Worm (Caenorhabditis elegans) whole organism, L4/young adult: ENCODE results near the gene F22B5.10.

Experiments used
- W03F9.2 ChIP-seq: fragments of 150-350 bp; optimal IDR thresholded peaks from 2 replicates; lab custom pipeline; 2014; ENCODE audit warnings: missing biosample characterization, missing genetic modification characterization
- dao-5 ChIP-seq: sonication (generic microtip); optimal IDR thresholded peaks from 2 replicates; lab custom pipeline; 2016; ENCODE audit warnings: missing genotype, missing genetic modification characterization, moderate library complexity, missing compliant biosample characterization
- him-1 ChIP-seq: sonication (generic microtip); optimal IDR thresholded peaks from 2 replicates; lab custom pipeline; 2016; ENCODE audit warnings: missing genotype, missing genetic modification reagents, missing genetic modification characterization, missing compliant biosample characterization

The F22B5.10 gene

DNA sequence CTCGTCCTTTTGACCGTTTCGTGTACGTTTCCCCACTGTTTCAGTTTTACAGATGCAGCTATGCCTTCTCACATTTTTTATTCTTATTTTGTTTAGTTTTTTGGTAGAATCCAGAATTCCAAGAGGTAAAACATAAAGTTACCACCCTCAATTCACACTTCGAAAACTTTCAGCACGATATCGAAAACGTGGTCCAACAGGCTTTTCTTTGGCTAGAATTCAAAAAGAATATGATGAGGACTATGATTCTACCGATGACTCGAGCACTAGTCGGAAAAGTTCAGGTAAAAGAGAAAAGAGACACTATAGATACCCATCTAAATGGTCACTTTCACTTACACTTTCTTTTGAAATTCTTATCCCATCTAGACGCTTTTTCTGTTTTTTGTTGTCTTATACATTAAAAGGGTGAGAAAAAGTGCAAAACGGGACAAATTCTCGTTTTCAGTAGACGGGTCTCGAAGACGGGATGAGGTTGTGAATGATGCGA, 27.3 kb downstream of the F22B5.10 start, which contains the start of gene M05D6.9:
Gene M05D6.9, plus strand, starts transcription at position 51 of the 490 bp plus-strand sequence.
- TF ChIP-seq W03F9.2 (tag; lab: Kevin White, UChicago) (no peak), dao-5 (no peak), him-1 (tag; lab: Kevin White, UChicago) (no peak)

DNA sequence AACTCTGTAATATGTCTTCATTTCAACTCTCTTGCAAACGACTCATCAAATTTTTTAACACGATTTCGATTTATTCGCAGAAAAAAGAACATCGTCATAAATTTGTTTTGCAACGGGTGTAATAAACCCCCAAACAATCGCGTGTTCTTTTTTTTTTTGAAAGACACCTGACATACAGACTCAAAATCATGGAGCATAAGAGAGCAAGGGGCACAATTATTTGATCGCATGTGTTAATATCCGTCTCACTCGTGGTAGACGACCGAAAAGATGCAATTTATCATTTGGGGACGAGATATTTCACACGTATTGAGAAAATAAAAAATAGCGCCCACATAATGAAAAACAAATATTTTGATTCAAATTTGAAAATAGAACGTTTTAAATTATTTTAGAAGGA, 29.2 kb downstream of the F22B5.10 start:
- TF ChIP-seq W03F9.2 (tag; lab: Kevin White, UChicago) (no peak), dao-5 (no peak), him-1 (tag; lab: Kevin White, UChicago) (no peak)

DNA sequence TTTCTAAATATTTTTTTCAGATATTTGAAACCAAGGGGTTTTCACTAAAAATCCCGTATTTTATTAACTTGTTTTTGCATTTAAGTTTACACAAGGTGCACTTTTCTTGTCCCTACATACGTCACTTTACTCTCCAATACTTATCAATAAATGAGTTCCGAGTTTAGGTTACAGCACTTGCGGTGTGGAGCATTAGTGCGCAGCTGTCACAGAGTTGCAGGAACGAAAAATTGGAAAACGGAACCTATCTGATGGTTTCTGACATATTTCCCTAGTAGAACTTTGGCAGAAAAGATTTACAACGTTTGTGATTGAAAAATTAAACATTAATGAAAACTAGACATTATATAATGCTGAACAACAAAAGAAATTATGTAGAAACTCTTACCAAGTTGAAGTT, 31.2 kb downstream of the F22B5.10 start:
- no peak for TF ChIP-seq W03F9.2 (tag; lab: Kevin White, UChicago)

DNA sequence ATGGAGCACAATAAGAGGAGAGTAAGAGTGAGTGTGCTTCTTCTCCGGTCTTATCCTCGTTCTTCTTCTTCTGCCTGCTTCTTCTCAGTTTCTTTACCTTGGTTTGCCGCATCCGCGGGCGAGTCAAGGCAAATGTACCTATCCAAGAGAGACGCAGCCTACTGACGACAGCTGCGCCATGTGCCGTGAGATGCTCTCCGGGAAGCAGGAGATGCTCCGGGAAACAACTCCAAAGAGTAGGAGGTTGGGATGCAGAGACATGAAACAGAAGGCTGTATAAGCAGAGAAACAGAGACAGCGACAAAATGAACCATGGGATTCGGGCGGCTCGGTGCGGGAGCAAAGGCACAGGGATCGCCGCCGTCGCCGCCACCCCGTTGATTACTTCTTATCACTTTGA, 32.0 kb downstream of the F22B5.10 start:
- TF ChIP-seq him-1 (tag; lab: Kevin White, UChicago) (no peak), dao-5 (no peak), W03F9.2 (tag; lab: Kevin White, UChicago) (no peak)

DNA sequence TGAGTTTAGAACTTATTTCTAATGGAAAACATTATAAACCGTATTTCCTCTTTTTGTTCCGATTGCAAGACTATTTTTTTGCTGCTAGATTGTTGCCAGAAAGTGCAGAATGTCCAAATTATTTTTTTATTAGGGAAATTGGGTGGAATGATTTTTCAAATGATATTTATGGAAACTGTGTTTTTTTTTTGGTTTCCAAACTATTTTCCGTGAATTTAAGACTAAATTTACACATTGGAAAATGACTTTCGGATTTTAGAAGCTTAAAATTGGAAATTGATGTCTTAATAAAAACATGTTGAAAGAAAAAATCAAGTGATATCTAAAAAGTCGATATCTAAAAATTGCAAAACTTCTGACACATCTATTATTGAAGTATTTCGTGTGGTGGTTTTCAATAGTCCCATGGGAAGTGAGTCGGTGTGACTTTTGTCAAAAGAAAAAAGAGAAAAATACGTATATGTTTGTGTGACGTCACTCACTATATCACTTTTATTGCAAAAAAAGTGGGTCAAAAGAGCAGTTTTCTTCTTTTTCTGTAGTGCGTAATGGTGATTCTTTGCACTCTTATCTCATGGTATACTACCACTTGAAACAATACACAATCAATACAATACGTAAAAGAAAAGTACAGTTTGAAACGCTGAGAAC, 37.2 kb downstream of the F22B5.10 start:
- no peak for TF ChIP-seq W03F9.2 (tag; lab: Kevin White, UChicago)
- no peak for TF ChIP-seq dao-5
- TF ChIP-seq him-1 (tag; lab: Kevin White, UChicago): no peak

DNA sequence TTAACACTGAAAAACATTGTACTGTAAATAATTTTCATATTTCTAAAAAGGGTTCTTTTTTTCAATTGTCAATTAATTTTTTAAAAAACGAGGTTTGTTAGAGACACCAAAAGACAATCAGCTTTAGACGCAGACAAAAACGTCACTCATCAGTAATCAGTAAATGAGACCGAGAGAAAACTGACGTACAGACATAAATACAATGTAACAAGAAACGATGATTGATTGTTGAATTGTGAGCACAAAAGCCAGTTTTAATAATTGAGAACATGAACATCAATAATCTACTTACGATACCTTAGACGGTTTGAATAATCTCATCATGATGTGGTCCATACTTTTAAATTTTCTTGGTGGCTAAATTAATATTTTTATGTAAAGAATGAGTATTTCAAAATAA, 39.8 kb downstream of the F22B5.10 start:
- TF ChIP-seq him-1 (tag; lab: Kevin White, UChicago): no peak
- TF ChIP-seq W03F9.2 (tag; lab: Kevin White, UChicago): no peak
- no peak for TF ChIP-seq dao-5

DNA sequence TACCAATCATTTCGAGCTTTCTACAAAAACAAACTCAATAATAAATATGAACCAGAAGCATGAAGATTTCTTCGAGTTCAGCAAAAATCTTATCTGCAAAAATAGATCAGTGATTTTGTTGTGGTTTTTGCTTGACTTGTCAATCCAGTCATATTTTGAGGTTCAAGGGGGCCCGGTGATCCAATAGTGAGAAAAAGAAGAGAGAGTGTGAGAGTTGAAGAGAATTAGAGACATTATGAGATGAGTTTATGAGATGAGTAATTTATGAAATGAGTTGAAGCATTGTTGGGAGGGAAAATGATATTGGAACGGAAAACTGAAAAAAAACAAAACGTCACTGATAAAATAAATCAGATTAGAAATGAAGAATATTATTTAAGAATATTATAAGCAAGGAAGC, 42.0 kb downstream of the F22B5.10 start, which contains the start of gene T13H5.1:
Gene T13H5.1, minus strand, starts transcription at position 101 of the 400 bp plus-strand sequence.
- TF ChIP-seq W03F9.2 (tag; lab: Kevin White, UChicago) (no peak), dao-5 (no peak), him-1 (tag; lab: Kevin White, UChicago) (no peak)

DNA sequence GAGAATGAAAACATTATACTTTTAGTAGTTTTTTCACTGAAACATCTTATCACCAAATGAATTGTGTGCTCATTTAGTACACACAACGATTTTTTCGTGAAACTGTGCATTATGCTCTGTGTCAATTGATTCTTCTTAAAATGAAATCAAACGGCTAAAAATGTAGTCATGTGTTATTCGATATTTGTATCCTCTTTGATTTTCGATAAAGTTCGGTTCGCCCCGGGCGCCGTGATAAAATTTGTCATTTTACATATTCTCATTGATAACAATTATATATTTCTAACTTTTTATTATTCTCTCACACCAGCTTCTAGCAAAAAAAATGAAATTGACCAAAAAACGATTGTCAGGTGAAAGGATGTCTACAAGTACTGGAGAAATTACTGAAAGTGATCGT, 47.8 kb downstream of the F22B5.10 start, which contains the start of gene ctg-2:
Gene ctg-2, plus strand, starts transcription at position 326 of the 400 bp plus-strand sequence.
- no peak for TF ChIP-seq him-1 (tag; lab: Kevin White, UChicago)
- no peak for TF ChIP-seq dao-5
- TF ChIP-seq W03F9.2 (tag; lab: Kevin White, UChicago): no peak

DNA sequence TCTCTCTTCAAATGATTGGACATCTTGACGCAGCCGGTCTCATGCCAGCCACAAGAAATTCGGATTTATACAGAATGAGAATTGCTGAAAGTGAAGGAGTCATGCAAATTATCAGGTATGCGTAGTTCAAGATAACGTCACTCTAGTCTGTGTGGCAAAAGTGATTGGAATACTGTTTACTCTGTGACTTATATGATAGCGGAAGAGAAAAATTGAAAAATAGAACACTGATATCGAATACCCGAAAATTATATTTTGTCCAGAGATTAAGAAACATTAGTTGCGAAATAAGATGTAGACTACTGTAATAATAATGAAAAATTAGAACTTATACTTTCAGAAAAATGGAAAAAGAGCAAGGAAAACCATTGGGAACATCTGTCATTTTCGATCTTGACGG, 48.5 kb downstream of the F22B5.10 start:
- TF ChIP-seq dao-5: no peak

DNA sequence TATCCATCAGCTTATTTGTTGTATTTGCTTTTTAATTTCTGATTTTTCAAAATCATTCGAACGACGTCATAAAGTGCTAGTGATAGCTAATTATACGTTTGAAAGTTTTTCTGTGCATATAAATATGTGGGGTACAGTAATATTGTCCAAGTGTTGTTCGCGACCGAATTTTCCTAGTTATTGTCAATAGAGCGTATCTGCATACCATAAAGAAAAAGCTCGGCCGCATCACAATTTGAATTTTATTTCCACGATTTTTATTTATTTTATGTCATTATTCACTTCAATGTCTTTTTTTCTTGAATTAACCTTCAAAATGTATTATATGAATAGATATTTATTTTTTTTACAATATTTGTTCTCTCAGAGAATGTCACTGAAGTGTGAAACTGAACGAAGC, 49.8 kb downstream of the F22B5.10 start, which contains the start of gene rnh-2:
Gene rnh-2, plus strand, starts transcription at position 368 of the 400 bp plus-strand sequence.
- TF ChIP-seq W03F9.2 (tag; lab: Kevin White, UChicago): peak; percentile 88
- TF ChIP-seq dao-5: no peak
- peak; percentile 16 for TF ChIP-seq him-1 (tag; lab: Kevin White, UChicago)
